In genomic region chr2L:5256036-5256846, dm6 we compare ENCODE assay signal across 1 fruit fly cellular context.
TF ChIP-seq lines count a peak whose summit lies in the region.

No protein-coding gene starts in this region.

TF ChIP-seq in whole organism, embryonic, 481 proteins besides CTCF, POLR2A, EP300 and RAD21 (continued from another document and continues in another):
- TF ChIP-seq Bteb2 (GFP tag; optimal IDR thresholded peaks at IDR 0.05; lab: Kevin White, UChicago) (no peak), Atf6 (GFP tag; IDR thresholded peaks at IDR 0.05; lab: Robert Waterston, UW) (no peak), tap (tag; optimal IDR thresholded peaks at IDR 0.05; lab: Kevin White, UChicago) (peak; percentile 23), CG18011 (GFP tag; optimal IDR thresholded peaks at IDR 0.05; lab: Kevin White, UChicago) (no peak), slou (GFP tag; optimal IDR thresholded peaks at IDR 0.05; lab: Kevin White, UChicago) (no peak), schlank (tag; optimal IDR thresholded peaks at IDR 0.05; lab: Kevin White, UChicago) (no peak), Poxn (GFP tag; IDR thresholded peaks at IDR 0.05; lab: Robert Waterston, UW) (no peak), CG6654 (GFP tag; optimal IDR thresholded peaks at IDR 0.05; lab: Kevin White, UChicago) (peak; percentile 29), CG3995 (GFP tag; optimal IDR thresholded peaks at IDR 0.05; lab: Kevin White, UChicago) (no peak), CG13775 (GFP tag; optimal IDR thresholded peaks at IDR 0.05; lab: Kevin White, UChicago) (peak; percentile 4), bcd (GFP tag; optimal IDR thresholded peaks at IDR 0.05; lab: Kevin White, UChicago) (no peak), ci (GFP tag; IDR thresholded peaks at IDR 0.05; lab: Robert Waterston, UW) (peak; percentile 33; the same call in 2 of the 3 replicates), CG14860 (GFP tag; IDR thresholded peaks at IDR 0.05; lab: Robert Waterston, UW; ENCODE audit: partially characterized antibody) (no peak), caup (GFP tag; optimal IDR thresholded peaks at IDR 0.05; lab: Kevin White, UChicago; ENCODE audit: severe bottlenecking) (no peak), CG1647 (GFP tag; optimal IDR thresholded peaks at IDR 0.05; lab: Kevin White, UChicago) (peak; percentile 29), sr (GFP tag; IDR thresholded peaks at IDR 0.05; lab: Robert Waterston, UW) (no peak), sob (GFP tag; IDR thresholded peaks at IDR 0.05; lab: Robert Waterston, UW) (peak; percentile 34; the same call in 1 of the 2 replicates), NC2α (GFP tag; optimal IDR thresholded peaks at IDR 0.05; lab: Kevin White, UChicago) (no peak), klu (GFP tag; IDR thresholded peaks at IDR 0.05; lab: Robert Waterston, UW) (no peak), Tbp (GFP tag; optimal IDR thresholded peaks at IDR 0.05; lab: Kevin White, UChicago) (no peak), pho (GFP tag; optimal IDR thresholded peaks at IDR 0.05; lab: Kevin White, UChicago) (no peak), CG12659 (GFP tag; optimal IDR thresholded peaks at IDR 0.05; lab: Kevin White, UChicago) (peak; percentile 17), aop (GFP tag; IDR thresholded peaks at IDR 0.05; lab: Robert Waterston, UW) (0 out of 2 replicates have a peak, but pooled peaks have one; percentile 7), wek (GFP tag; optimal IDR thresholded peaks at IDR 0.05; lab: Kevin White, UChicago) (peak; percentile 59), CG7786 (GFP tag; optimal IDR thresholded peaks at IDR 0.05; lab: Kevin White, UChicago) (no peak), CG17328 (GFP tag; IDR thresholded peaks at IDR 0.05; lab: Robert Waterston, UW) (peak; percentile 65), dimm (GFP tag; IDR thresholded peaks at IDR 0.05; lab: Robert Waterston, UW) (peak; percentile 54; the same call in 1 of the 2 replicates), sc (optimal IDR thresholded peaks at IDR 0.05; lab: Kevin White, UChicago) (no peak), sc (GFP tag; optimal IDR thresholded peaks at IDR 0.05; lab: Kevin White, UChicago) (peak; percentile 60), vnd (GFP tag; IDR thresholded peaks at IDR 0.05; lab: Robert Waterston, UW; ENCODE audit: partially characterized antibody) (peak; percentile 7; the same call in 1 of the 3 replicates), CG12942 (GFP tag; optimal IDR thresholded peaks at IDR 0.05; lab: Kevin White, UChicago) (peak; percentile 17), Abd-B (GFP tag; optimal IDR thresholded peaks at IDR 0.05; lab: Kevin White, UChicago) (peak; percentile 38), CG7357 (GFP tag; IDR thresholded peaks at IDR 0.05; lab: Robert Waterston, UW) (0 out of 3 replicates have a peak, but pooled peaks have one; percentile 15), ac (GFP tag; optimal IDR thresholded peaks at IDR 0.05; lab: Kevin White, UChicago) (peak; percentile 75), sim (GFP tag; IDR thresholded peaks at IDR 0.05; lab: Robert Waterston, UW) (no peak), Gug (GFP tag; IDR thresholded peaks at IDR 0.05; lab: Robert Waterston, UW) (peak; percentile 15; the same call in 1 of the 4 replicates), Blimp-1 (GFP tag; optimal IDR thresholded peaks at IDR 0.05; lab: Kevin White, UChicago) (peak; percentile 40), nerfin-1 (tag; optimal IDR thresholded peaks at IDR 0.05; lab: Kevin White, UChicago) (peak; percentile 40), CG1024 (GFP tag; IDR thresholded peaks at IDR 0.05; lab: Robert Waterston, UW) (peak; percentile 53; the same call in 1 of the 2 replicates), CG6813 (GFP tag; optimal IDR thresholded peaks at IDR 0.05; lab: Kevin White, UChicago) (peak; percentile 81), Optix (GFP tag; IDR thresholded peaks at IDR 0.05; lab: Robert Waterston, UW) (peak; percentile 30; the same call in 1 of the 3 replicates), CG10543 (GFP tag; optimal IDR thresholded peaks at IDR 0.05; lab: Kevin White, UChicago) (peak; percentile 28), seq (GFP tag; IDR thresholded peaks at IDR 0.05; lab: Robert Waterston, UW) (no peak), CG8924 (tag; optimal IDR thresholded peaks at IDR 0.05; lab: Kevin White, UChicago) (peak; percentile 41), CG11723 (GFP tag; optimal IDR thresholded peaks at IDR 0.05; lab: Kevin White, UChicago) (peak; percentile 45), Dip3 (GFP tag; optimal IDR thresholded peaks at IDR 0.05; lab: Kevin White, UChicago) (no peak), CG1792 (GFP tag; optimal IDR thresholded peaks at IDR 0.05; lab: Kevin White, UChicago) (peak; percentile 26), hbn (GFP tag; IDR thresholded peaks at IDR 0.05; lab: Robert Waterston, UW; ENCODE audit: partially characterized antibody) (no peak), CG12219 (GFP tag; optimal IDR thresholded peaks at IDR 0.05; lab: Kevin White, UChicago) (peak; percentile 46), CG18619 (GFP tag; optimal IDR thresholded peaks at IDR 0.05; lab: Kevin White, UChicago) (no peak), CG32767 (GFP tag; IDR thresholded peaks at IDR 0.05; lab: Robert Waterston, UW) (peak; percentile 22; the same call in 1 of the 2 replicates), ase (GFP tag; IDR thresholded peaks at IDR 0.05; lab: Robert Waterston, UW) (0 out of 3 replicates have a peak, but pooled peaks have one; percentile 49), D (optimal IDR thresholded peaks at IDR 0.05; lab: Kevin White, UChicago) (no peak), D (GFP tag; optimal IDR thresholded peaks at IDR 0.05; lab: Kevin White, UChicago) (peak; percentile 61), NC2β (GFP tag; optimal IDR thresholded peaks at IDR 0.05; lab: Kevin White, UChicago) (peak; percentile 60), CG18599 (GFP tag; optimal IDR thresholded peaks at IDR 0.05; lab: Kevin White, UChicago) (peak; percentile 16), Opbp (GFP tag; IDR thresholded peaks at IDR 0.05; lab: Robert Waterston, UW; ENCODE audit: partially characterized antibody) (no peak), Jarid2 (GFP tag; optimal IDR thresholded peaks at IDR 0.05; lab: Kevin White, UChicago) (no peak), sqz (GFP tag; optimal IDR thresholded peaks at IDR 0.05; lab: Kevin White, UChicago) (peak; percentile 59), BEAF-32 (GFP tag; optimal IDR thresholded peaks at IDR 0.05; lab: Kevin White, UChicago) (no peak), Awh (GFP tag; IDR thresholded peaks at IDR 0.05; lab: Robert Waterston, UW) (peak; percentile 53; the same call in 1 of the 2 replicates), Hr78 (GFP tag; optimal IDR thresholded peaks at IDR 0.05; lab: Kevin White, UChicago) (peak in 1 of 2 experiments; percentile 70), esg (GFP tag; conservative IDR thresholded peaks at IDR 0.05; lab: Robert Waterston, UW) (no peak), zfh2 (GFP tag; optimal IDR thresholded peaks at IDR 0.05; lab: Kevin White, UChicago) (no peak), fu2 (GFP tag; optimal IDR thresholded peaks at IDR 0.05; lab: Kevin White, UChicago) (no peak), stc (GFP tag; IDR thresholded peaks at IDR 0.05; lab: Robert Waterston, UW) (peak; percentile 21; the same call in 1 of the 2 replicates), MTF-1 (GFP tag; optimal IDR thresholded peaks at IDR 0.05; lab: Kevin White, UChicago; ENCODE audit: borderline replicate concordance) (peak; percentile 68), B-H1 (GFP tag; IDR thresholded peaks at IDR 0.05; lab: Robert Waterston, UW) (peak; percentile 37; the same call in 2 of the 3 replicates), Med (GFP tag; lab: Kevin White, UChicago) (peak; percentile 84), zfh1 (GFP tag; IDR thresholded peaks at IDR 0.05; lab: Robert Waterston, UW) (peak; percentile 82), stwl (tag; optimal IDR thresholded peaks at IDR 0.05; lab: Kevin White, UChicago) (peak; percentile 25), Dad (GFP tag; optimal IDR thresholded peaks at IDR 0.05; lab: Kevin White, UChicago) (no peak), CG9609 (GFP tag; optimal IDR thresholded peaks at IDR 0.05; lab: Kevin White, UChicago) (no peak), amos (GFP tag; IDR thresholded peaks at IDR 0.05; lab: Robert Waterston, UW; ENCODE audit: partially characterized antibody) (no peak), Hand (GFP tag; optimal IDR thresholded peaks at IDR 0.05; lab: Kevin White, UChicago) (no peak), repo (GFP tag; optimal IDR thresholded peaks at IDR 0.05; lab: Kevin White, UChicago) (no peak), CG31365 (tag; optimal IDR thresholded peaks at IDR 0.05; lab: Kevin White, UChicago) (peak; percentile 12), Max (GFP tag; optimal IDR thresholded peaks at IDR 0.05; lab: Kevin White, UChicago) (no peak), CG33557 (GFP tag; optimal IDR thresholded peaks at IDR 0.05; lab: Kevin White, UChicago) (peak; percentile 90), CG6765 (GFP tag; optimal IDR thresholded peaks at IDR 0.05; lab: Kevin White, UChicago) (no peak), Sox100B (GFP tag; optimal IDR thresholded peaks at IDR 0.05; lab: Kevin White, UChicago) (peak; percentile 46), oc (tag; optimal IDR thresholded peaks at IDR 0.05; lab: Kevin White, UChicago) (no peak), Lim3 (GFP tag; IDR thresholded peaks at IDR 0.05; lab: Robert Waterston, UW) (no peak; the same call in 1 of the 2 replicates), CG2202 (tag; optimal IDR thresholded peaks at IDR 0.05; lab: Kevin White, UChicago) (peak; percentile 90), sna (GFP tag; IDR thresholded peaks at IDR 0.05; lab: Robert Waterston, UW; ENCODE audit: partially characterized antibody) (no peak), dmrt99B (tag; optimal IDR thresholded peaks at IDR 0.05; lab: Kevin White, UChicago) (peak; percentile 59), dati (GFP tag; IDR thresholded peaks at IDR 0.05; lab: Robert Waterston, UW) (0 out of 2 replicates have a peak, but pooled peaks have one; percentile 50), Dbx (GFP tag; IDR thresholded peaks at IDR 0.05; lab: Robert Waterston, UW) (no peak), dmrt11E (tag; optimal IDR thresholded peaks at IDR 0.05; lab: Kevin White, UChicago) (peak; percentile 66), bsh (GFP tag; optimal IDR thresholded peaks at IDR 0.05; lab: Kevin White, UChicago) (peak in 1 of 2 experiments; percentile 71), CG15479 (GFP tag; optimal IDR thresholded peaks at IDR 0.05; lab: Kevin White, UChicago) (no peak), CG43689 (GFP tag; IDR thresholded peaks at IDR 0.05; lab: Robert Waterston, UW) (no peak), Sry-β (GFP tag; optimal IDR thresholded peaks at IDR 0.05; lab: Kevin White, UChicago) (peak; percentile 44), nmo (GFP tag; optimal IDR thresholded peaks at IDR 0.05; lab: Kevin White, UChicago) (peak; percentile 37), CG10959 (GFP tag; IDR thresholded peaks at IDR 0.05; lab: Robert Waterston, UW) (peak; percentile 48; the same call in 1 of the 2 replicates), Pdp1 (GFP tag; optimal IDR thresholded peaks at IDR 0.05; lab: Kevin White, UChicago) (peak; percentile 18 to 55), ind (GFP tag; optimal IDR thresholded peaks at IDR 0.05; lab: Kevin White, UChicago) (no peak), emc (GFP tag; optimal IDR thresholded peaks at IDR 0.05; lab: Kevin White, UChicago) (no peak), CG7556 (GFP tag; optimal IDR thresholded peaks at IDR 0.05; lab: Kevin White, UChicago) (peak; percentile 45), Camta (GFP tag; optimal IDR thresholded peaks at IDR 0.05; lab: Kevin White, UChicago) (peak; percentile 28), CG6272 (GFP tag; IDR thresholded peaks at IDR 0.05; lab: Robert Waterston, UW) (no peak), Ssrp (tag; optimal IDR thresholded peaks at IDR 0.05; lab: Kevin White, UChicago) (peak; percentile 27), tna (GFP tag; IDR thresholded peaks at IDR 0.05; lab: Robert Waterston, UW; ENCODE audit: partially characterized antibody) (no peak), pfk (GFP tag; optimal IDR thresholded peaks at IDR 0.05; lab: Kevin White, UChicago) (peak; percentile 23), maf-S (GFP tag; optimal IDR thresholded peaks at IDR 0.05; lab: Kevin White, UChicago) (no peak), tll (GFP tag; optimal IDR thresholded peaks at IDR 0.05; lab: Kevin White, UChicago) (no peak), Dfd (GFP tag; optimal IDR thresholded peaks at IDR 0.05; lab: Kevin White, UChicago) (no peak), CG4424 (GFP tag; optimal IDR thresholded peaks at IDR 0.05; lab: Kevin White, UChicago) (peak; percentile 39), CG8281 (tag; optimal IDR thresholded peaks at IDR 0.05; lab: Kevin White, UChicago) (peak; percentile 39), Fer3 (tag; optimal IDR thresholded peaks at IDR 0.05; lab: Kevin White, UChicago) (no peak), E2f2 (GFP tag; IDR thresholded peaks at IDR 0.05; lab: Robert Waterston, UW) (0 out of 2 replicates have a peak, but pooled peaks have one; percentile 14), slbo (GFP tag; IDR thresholded peaks at IDR 0.05; lab: Robert Waterston, UW) (no peak; the same call in 1 of the 2 replicates), shn (GFP tag; optimal IDR thresholded peaks at IDR 0.05; lab: Kevin White, UChicago) (no peak), Antp (GFP tag; optimal IDR thresholded peaks at IDR 0.05; lab: Kevin White, UChicago) (no peak), CG12769 (tag; optimal IDR thresholded peaks at IDR 0.05; lab: Kevin White, UChicago) (no peak), gem (tag; optimal IDR thresholded peaks at IDR 0.05; lab: Kevin White, UChicago) (peak; percentile 55), CG13624 (GFP tag; optimal IDR thresholded peaks at IDR 0.05; lab: Kevin White, UChicago) (no peak), CG4282 (GFP tag; optimal IDR thresholded peaks at IDR 0.05; lab: Kevin White, UChicago) (no peak), sima (GFP tag; optimal IDR thresholded peaks at IDR 0.05; lab: Kevin White, UChicago) (no peak), ATbp (GFP tag; optimal IDR thresholded peaks at IDR 0.05; lab: Kevin White, UChicago) (peak; percentile 57), nom (GFP tag; optimal IDR thresholded peaks at IDR 0.05; lab: Kevin White, UChicago) (peak; percentile 58), CG16815 (GFP tag; optimal IDR thresholded peaks at IDR 0.05; lab: Kevin White, UChicago) (no peak), h (optimal IDR thresholded peaks at IDR 0.05; lab: Kevin White, UChicago) (no peak), Hmx (GFP tag; optimal IDR thresholded peaks at IDR 0.05; lab: Kevin White, UChicago) (no peak), CG32772 (GFP tag; IDR thresholded peaks at IDR 0.05; lab: Robert Waterston, UW) (no peak; the same call in 1 of the 2 replicates), Taf1 (GFP tag; IDR thresholded peaks at IDR 0.05; lab: Robert Waterston, UW) (no peak), disco-r (GFP tag; optimal IDR thresholded peaks at IDR 0.05; lab: Kevin White, UChicago) (no peak), CG17568 (GFP tag; optimal IDR thresholded peaks at IDR 0.05; lab: Kevin White, UChicago) (peak; percentile 64), D19B (GFP tag; optimal IDR thresholded peaks at IDR 0.05; lab: Kevin White, UChicago) (no peak), Ravus (GFP tag; IDR thresholded peaks at IDR 0.05; lab: Robert Waterston, UW) (no peak)
